Worm (Caenorhabditis elegans) whole organism, early embryonic: Measurements from ENCODE around the gene C32D5.7.

Experiments used
- B0310.2 ChIP-seq: sonication (generic microtip); optimal IDR thresholded peaks from 2 replicates; lab custom pipeline; 2016; ENCODE audit warnings: mild to moderate bottlenecking, missing genetic modification characterization, missing compliant biosample characterization
- F13C5.2 ChIP-seq: sonication (generic microtip); optimal IDR thresholded peaks from 2 replicates; lab custom pipeline; 2017; ENCODE audit warnings: mild to moderate bottlenecking, missing genetic modification characterization, inconsistent platforms, missing compliant biosample characterization
- aly-1 ChIP-seq: sonication (generic microtip); optimal IDR thresholded peaks from 2 replicates; lab custom pipeline; 2016; ENCODE audit warnings: missing genetic modification characterization, missing compliant biosample characterization
- ama-1 ChIP-seq: fragments of 150-350 bp; optimal IDR thresholded peaks from 2 replicates; lab custom pipeline; 2014
- ceh-13 ChIP-seq: fragments of 200-800 bp; sonication (Bioruptor generic); optimal IDR thresholded peaks from 2 replicates; lab custom pipeline; 2018; ENCODE audit warnings: mild to moderate bottlenecking, missing genetic modification characterization, missing compliant biosample characterization
- ceh-36 ChIP-seq: sonication (generic microtip); optimal IDR thresholded peaks from 2 replicates; lab custom pipeline; 2016; ENCODE audit warnings: missing genetic modification characterization, inconsistent platforms, missing compliant biosample characterization
- ets-7 ChIP-seq: sonication (generic microtip); optimal IDR thresholded peaks from 2 replicates; lab custom pipeline; 2016; ENCODE audit warnings: missing genotype, missing genetic modification characterization, missing compliant biosample characterization
- flt-1 ChIP-seq: fragments of 200-800 bp; sonication (Bioruptor generic); IDR thresholded peaks from 2 replicates; pipeline ENCODE4 v1.3.6; 2022; ENCODE audit warnings: missing genetic modification characterization, missing compliant biosample characterization
- hmbx-1 ChIP-seq: sonication (generic microtip); optimal IDR thresholded peaks from 2 replicates; lab custom pipeline; 2016; ENCODE audit warnings: mild to moderate bottlenecking, missing genetic modification characterization, missing compliant biosample characterization
- hmg-4 ChIP-seq: fragments of 200-800 bp; sonication (Bioruptor generic); optimal IDR thresholded peaks from 2 replicates; lab custom pipeline; 2018; ENCODE audit warnings: mild to moderate bottlenecking, missing genetic modification characterization, missing compliant biosample characterization
- hnd-1 ChIP-seq: sonication (generic microtip); optimal IDR thresholded peaks from 2 replicates; lab custom pipeline; 2016; ENCODE audit warnings: missing genetic modification characterization, missing compliant biosample characterization
- pes-1 ChIP-seq: fragments of 200-800 bp; sonication (Bioruptor generic); IDR thresholded peaks from 2 replicates; pipeline ENCODE4 v1.3.6; 2022; ENCODE audit warnings: missing genetic modification reagents, missing genetic modification characterization, missing compliant biosample characterization
- scrt-1 ChIP-seq: fragments of 200-800 bp; sonication (Bioruptor generic); IDR thresholded peaks from 2 replicates; pipeline ENCODE4 v1.3.6; 2022; ENCODE audit warnings: missing genetic modification characterization, missing compliant biosample characterization
- sea-1 ChIP-seq: fragments of 200-800 bp; sonication (Bioruptor generic); conservative IDR thresholded peaks from 2 replicates; pipeline ENCODE4 v1.3.6; 2022; ENCODE audit warnings: missing genetic modification characterization, missing compliant biosample characterization
- tbx-11 ChIP-seq: fragments of 200-800 bp; sonication (Bioruptor generic); IDR thresholded peaks from 2 replicates; pipeline ENCODE4 v1.3.6; 2022; ENCODE audit warnings: missing genetic modification characterization, missing compliant biosample characterization
- tbx-37 ChIP-seq: fragments of 200-800 bp; sonication (Bioruptor generic); conservative IDR thresholded peaks from 2 replicates; pipeline ENCODE4 v1.3.6; 2022; ENCODE audit warnings: missing genetic modification reagents, missing genetic modification characterization, missing compliant biosample characterization
- tra-4 ChIP-seq: sonication (generic microtip); optimal IDR thresholded peaks from 2 replicates; lab custom pipeline; 2017; ENCODE audit warnings: missing genetic modification characterization, missing compliant biosample characterization

Gene C32D5.7

DNA sequence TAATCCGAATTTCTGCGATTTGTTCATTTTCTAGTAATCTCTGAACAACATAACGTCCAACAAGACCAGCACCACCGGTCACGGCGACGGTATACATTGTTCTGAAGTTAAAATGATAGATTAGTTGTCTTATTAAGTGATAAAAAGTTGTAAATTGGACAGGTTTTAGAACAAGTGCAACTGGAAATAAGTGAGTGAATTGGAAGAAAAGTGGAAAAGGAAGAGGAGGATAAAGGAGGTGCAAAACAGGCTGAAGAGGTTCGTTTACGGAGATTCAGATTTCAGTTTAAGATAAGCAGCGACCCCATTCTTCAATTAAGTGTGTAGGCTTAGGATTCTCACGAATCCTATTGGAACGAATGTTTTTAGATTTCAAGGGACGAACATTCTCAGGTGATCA lies 19.1 kb upstream of the C32D5.7 start, which contains the start of gene C32D5.12:
Gene C32D5.12, minus strand, starts transcription at position 101 of the 400 bp plus-strand sequence.
- TF ChIP-seq scrt-1 (GFP tag; lab: Robert Waterston, UW) (no peak), hmg-4 (GFP tag; lab: Kevin White, UChicago) (no peak), ceh-36 (tag; lab: Kevin White, UChicago) (no peak), tbx-37 (GFP tag; lab: Robert Waterston, UW) (no peak), hmbx-1 (no peak), pes-1 (GFP tag; lab: Robert Waterston, UW) (no peak), B0310.2 (tag; lab: Kevin White, UChicago) (no peak), F13C5.2 (tag; lab: Kevin White, UChicago) (no peak), tra-4 (no peak), aly-1 (tag; lab: Kevin White, UChicago) (no peak), ama-1 (no peak), tbx-11 (no peak), flt-1 (GFP tag; lab: Robert Waterston, UW) (no peak), ets-7 (tag; lab: Kevin White, UChicago) (no peak), sea-1 (no peak), hnd-1 (tag; lab: Kevin White, UChicago) (no peak), ceh-13 (GFP tag; lab: Kevin White, UChicago) (no peak)

DNA sequence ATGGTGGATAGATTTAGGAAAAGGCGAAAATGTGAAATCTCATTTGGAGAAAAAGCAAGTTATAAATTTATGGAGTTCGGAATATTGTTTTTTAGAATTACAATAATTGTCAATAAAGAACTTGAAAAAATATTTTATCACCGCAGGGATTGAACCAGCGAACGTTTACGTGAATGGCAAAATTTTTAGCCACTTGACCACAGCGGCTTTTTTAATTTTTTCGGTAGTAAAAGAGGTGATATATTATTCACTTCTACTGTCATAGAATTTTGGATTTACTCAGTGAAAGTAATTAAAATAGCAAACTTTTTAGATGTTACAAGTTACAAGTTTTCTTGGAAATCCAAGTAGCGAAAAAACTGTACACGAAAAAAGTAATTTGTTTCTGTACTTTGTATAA lies 18.4 kb upstream of the C32D5.7 start:
- TF ChIP-seq hnd-1 (tag; lab: Kevin White, UChicago) (no peak), scrt-1 (GFP tag; lab: Robert Waterston, UW) (no peak), tbx-37 (GFP tag; lab: Robert Waterston, UW) (no peak), tbx-11 (no peak), aly-1 (tag; lab: Kevin White, UChicago) (no peak), F13C5.2 (tag; lab: Kevin White, UChicago) (no peak), sea-1 (no peak), tra-4 (no peak)

DNA sequence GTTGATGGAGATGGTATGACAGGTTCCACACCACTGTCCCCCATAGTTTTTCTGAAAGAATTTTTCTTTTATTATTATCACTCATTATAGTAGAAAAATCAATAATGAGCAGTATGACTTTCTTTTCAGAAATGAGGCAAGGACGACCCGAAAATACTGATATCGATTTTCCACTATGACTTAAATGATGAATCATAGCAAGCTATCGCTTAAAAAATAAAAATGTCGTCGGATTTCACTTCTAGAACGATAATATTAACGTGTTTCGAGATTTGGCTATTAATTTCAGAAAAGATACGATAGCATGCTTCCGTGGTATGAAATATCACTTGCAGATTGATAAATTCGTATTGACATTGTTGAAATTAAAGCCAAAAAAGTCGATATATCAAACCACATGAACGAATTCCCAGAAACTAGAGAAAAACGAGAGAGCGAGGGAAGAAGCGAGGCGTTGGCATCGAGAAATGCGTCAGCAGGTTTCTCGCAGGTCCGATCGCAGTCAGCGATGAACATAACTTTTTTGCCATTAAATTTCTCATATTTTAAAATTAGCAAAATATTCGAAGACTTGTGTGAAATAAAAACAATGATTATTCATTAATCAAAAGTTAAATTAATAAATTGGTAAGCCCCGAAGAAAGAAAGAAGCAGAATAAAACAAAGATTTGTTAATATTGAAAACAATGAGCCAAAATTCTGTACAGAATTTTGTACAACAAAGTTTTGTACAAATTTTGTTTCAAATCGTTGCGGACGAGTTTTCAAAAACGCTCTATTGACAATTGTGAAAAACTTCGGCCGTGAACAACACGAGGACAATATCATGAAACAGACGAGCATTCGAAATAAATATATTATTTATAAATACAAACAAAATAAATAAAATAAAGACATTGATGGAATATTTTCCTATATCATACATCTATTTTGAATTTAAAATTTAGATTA lies 15.8 kb upstream of the C32D5.7 start, which contains the start of gene C32D5.11:
Gene C32D5.11, minus strand, starts transcription at position 51 of the 951 bp plus-strand sequence.
- 0 out of 2 replicates have a peak, but pooled peaks have one; percentile 11 for TF ChIP-seq scrt-1 (GFP tag; lab: Robert Waterston, UW)
- TF ChIP-seq aly-1 (tag; lab: Kevin White, UChicago): no peak
- TF ChIP-seq hmg-4 (GFP tag; lab: Kevin White, UChicago): peak; percentile 28
- TF ChIP-seq tra-4: no peak

DNA sequence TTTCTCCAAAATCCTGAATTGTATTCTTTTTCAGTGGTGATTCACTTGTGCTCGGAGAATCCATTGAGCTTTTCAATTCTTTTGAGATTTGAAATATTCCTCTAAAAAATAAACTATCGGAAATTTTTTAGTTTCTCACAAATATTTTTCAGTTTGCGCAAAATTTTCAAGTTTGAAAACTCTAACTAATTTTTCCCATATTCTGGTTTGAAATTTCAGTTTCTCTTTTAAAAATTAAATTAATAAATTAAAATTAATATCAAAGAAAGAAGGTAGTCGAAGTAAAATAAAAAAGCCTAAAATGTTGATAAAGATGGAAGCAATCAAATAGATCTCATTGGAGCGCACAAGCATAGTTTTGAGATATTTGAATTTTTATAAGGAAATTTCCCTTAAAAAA lies 12.0 kb upstream of the C32D5.7 start, which contains the start of gene C32D5.10:
Gene C32D5.10, minus strand, starts transcription at position 101 of the 400 bp plus-strand sequence.
- no peak for TF ChIP-seq sea-1
- no peak for TF ChIP-seq flt-1 (GFP tag; lab: Robert Waterston, UW)
- no peak for TF ChIP-seq pes-1 (GFP tag; lab: Robert Waterston, UW)
- TF ChIP-seq ceh-36 (tag; lab: Kevin White, UChicago): no peak
- no peak for TF ChIP-seq aly-1 (tag; lab: Kevin White, UChicago)
- no peak for TF ChIP-seq tra-4
- no peak for TF ChIP-seq scrt-1 (GFP tag; lab: Robert Waterston, UW)
- no peak for TF ChIP-seq ets-7 (tag; lab: Kevin White, UChicago)
- no peak for TF ChIP-seq hmbx-1
- TF ChIP-seq hnd-1 (tag; lab: Kevin White, UChicago): no peak
- TF ChIP-seq tbx-37 (GFP tag; lab: Robert Waterston, UW): no peak

DNA sequence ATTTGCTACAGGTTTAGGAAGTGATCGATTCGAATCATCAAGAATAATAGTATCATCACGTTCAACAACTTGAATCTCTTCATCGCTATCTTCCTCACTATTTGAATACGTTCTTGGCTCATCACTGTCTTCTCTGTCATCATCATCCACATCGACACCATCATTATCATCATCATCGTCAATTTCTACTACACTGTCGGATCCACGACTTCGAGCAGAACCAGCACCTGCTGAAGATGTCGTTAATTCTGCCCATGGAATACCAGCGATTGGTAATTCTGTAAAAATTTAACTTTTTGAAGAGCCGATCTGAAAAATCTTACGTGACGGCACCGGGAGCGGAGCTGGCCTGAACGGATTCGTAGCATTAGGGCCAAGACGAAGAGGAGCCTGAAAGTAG lies 10.1 kb upstream of the C32D5.7 start:
- no peak for TF ChIP-seq ceh-36 (tag; lab: Kevin White, UChicago)
- no peak for TF ChIP-seq tra-4
- TF ChIP-seq hmbx-1: no peak
- no peak for TF ChIP-seq scrt-1 (GFP tag; lab: Robert Waterston, UW)
- no peak for TF ChIP-seq tbx-11
- TF ChIP-seq sea-1: no peak
- TF ChIP-seq B0310.2 (tag; lab: Kevin White, UChicago): no peak
- TF ChIP-seq tbx-37 (GFP tag; lab: Robert Waterston, UW): no peak
- TF ChIP-seq hnd-1 (tag; lab: Kevin White, UChicago): no peak
- TF ChIP-seq ceh-13 (GFP tag; lab: Kevin White, UChicago): no peak
- no peak for TF ChIP-seq ets-7 (tag; lab: Kevin White, UChicago)

DNA sequence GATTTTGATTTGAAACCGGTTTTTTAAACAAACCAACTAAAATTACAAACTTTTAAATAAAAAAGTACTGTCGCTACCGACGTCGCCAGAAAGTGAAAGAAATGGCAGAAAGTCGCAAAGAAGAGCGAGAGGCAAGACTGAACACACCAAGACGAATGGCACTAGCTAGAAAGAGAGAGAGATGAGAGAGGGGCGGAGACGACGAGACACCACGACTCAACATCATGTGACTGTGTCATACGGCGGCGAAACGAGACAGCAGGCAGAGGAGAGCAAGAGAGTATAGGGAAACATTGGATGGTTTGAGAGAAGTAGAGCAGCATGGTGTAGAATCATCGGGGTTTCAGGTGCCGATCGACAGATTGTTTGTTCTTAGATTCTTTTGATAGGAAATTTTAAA lies 8.5 kb upstream of the C32D5.7 start:
- TF ChIP-seq hmg-4 (GFP tag; lab: Kevin White, UChicago): peak; percentile 34
- TF ChIP-seq pes-1 (GFP tag; lab: Robert Waterston, UW): 0 out of 2 replicates have a peak, but pooled peaks have one; percentile 8
- no peak for TF ChIP-seq ets-7 (tag; lab: Kevin White, UChicago)
- TF ChIP-seq aly-1 (tag; lab: Kevin White, UChicago): peak; percentile 9
- peak; percentile 35 for TF ChIP-seq ceh-36 (tag; lab: Kevin White, UChicago)
- 0 out of 2 replicates have a peak, but pooled peaks have one; percentile 51 for TF ChIP-seq flt-1 (GFP tag; lab: Robert Waterston, UW)
- no peak for TF ChIP-seq tbx-11
- TF ChIP-seq hnd-1 (tag; lab: Kevin White, UChicago): peak; percentile 6

DNA sequence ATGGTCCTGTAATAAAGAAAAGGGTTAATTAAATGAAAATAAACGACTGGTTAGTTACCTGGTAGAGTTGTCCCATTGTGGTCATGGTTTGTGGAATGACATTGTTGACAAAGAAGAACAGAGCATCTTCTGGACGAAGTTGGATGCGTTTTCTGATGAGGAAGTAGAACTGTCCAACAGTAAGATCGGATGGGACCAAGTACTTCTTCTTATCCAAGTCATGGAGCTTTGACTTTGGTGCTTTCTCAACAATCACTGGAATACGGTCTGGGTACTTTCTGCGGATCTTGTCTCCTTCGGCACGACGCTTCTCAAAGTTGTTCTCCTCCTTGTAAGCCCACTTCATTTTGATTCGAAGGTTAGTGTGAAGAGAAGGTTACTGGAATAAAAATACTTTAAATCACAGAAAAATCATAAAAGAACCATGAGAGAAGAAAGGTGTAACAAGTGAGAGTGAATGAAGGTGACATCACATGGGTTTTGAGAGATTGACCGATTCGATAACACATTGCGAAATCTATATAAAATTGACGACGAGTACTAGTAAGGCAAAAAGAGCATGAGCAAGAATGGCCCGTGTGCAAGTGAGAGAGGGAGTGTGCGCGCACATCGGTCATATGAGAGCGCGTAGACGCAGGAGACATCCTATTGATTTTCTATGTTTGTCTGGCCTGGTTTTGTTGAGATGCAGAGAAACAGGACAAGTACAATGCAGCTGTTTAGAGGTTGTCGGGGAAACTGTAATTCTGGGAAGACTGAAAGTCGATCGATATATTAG lies 7.7 kb upstream of the C32D5.7 start, which contains the start of gene lgg-1:
Gene lgg-1, minus strand, starts transcription at position 379 of the 778 bp plus-strand sequence.
- TF ChIP-seq F13C5.2 (tag; lab: Kevin White, UChicago) (peak; percentile 20), pes-1 (GFP tag; lab: Robert Waterston, UW) (no peak; the same call in 1 of the 2 replicates), tbx-37 (GFP tag; lab: Robert Waterston, UW) (no peak), flt-1 (GFP tag; lab: Robert Waterston, UW) (no peak), scrt-1 (GFP tag; lab: Robert Waterston, UW) (no peak), ceh-13 (GFP tag; lab: Kevin White, UChicago) (no peak), sea-1 (0 out of 2 replicates have a peak, but pooled peaks have one; percentile 48), B0310.2 (tag; lab: Kevin White, UChicago) (no peak), tra-4 (no peak), ets-7 (tag; lab: Kevin White, UChicago) (no peak), hmbx-1 (no peak), ceh-36 (tag; lab: Kevin White, UChicago) (no peak), hmg-4 (GFP tag; lab: Kevin White, UChicago) (no peak), hnd-1 (tag; lab: Kevin White, UChicago) (no peak), aly-1 (tag; lab: Kevin White, UChicago) (no peak), ama-1 (peak; percentile 23), tbx-11 (no peak)
